Fruit fly (Drosophila melanogaster) whole organism, embryonic: ENCODE data around the gene CG14958.

Source experiments
- ATbp ChIP-seq: fragments of 200-800 bp; sonication (Bioruptor generic); optimal IDR thresholded peaks from 2 replicates; lab custom pipeline; 2017; ENCODE audit warnings: missing biosample characterization, mild to moderate bottlenecking, missing genetic modification characterization, missing genetic modification reagents
- Asciz ChIP-seq: fragments of 200-800 bp; sonication (Bioruptor generic); optimal IDR thresholded peaks from 2 replicates; lab custom pipeline; 2017; ENCODE audit warnings: missing biosample characterization, mild to moderate bottlenecking, missing genetic modification characterization, missing genetic modification reagents
- CG10274 ChIP-seq: fragments of 200-800 bp; sonication (Bioruptor generic); optimal IDR thresholded peaks from 3 replicates; lab custom pipeline; 2017; ENCODE audit warnings: missing biosample characterization, mild to moderate bottlenecking, missing genetic modification characterization
- CG11723 ChIP-seq: fragments of 200-800 bp; sonication (Bioruptor generic); optimal IDR thresholded peaks from 2 replicates; lab custom pipeline; 2017; ENCODE audit warnings: missing biosample characterization, mild to moderate bottlenecking, missing genetic modification characterization
- CG13123 ChIP-seq: fragments of 200-800 bp; sonication (Bioruptor generic); optimal IDR thresholded peaks from 2 replicates; lab custom pipeline; 2016; ENCODE audit warnings: missing biosample characterization, missing genetic modification characterization
- CG13624 ChIP-seq: fragments of 200-800 bp; sonication (Bioruptor generic); optimal IDR thresholded peaks from 2 replicates; lab custom pipeline; 2016; ENCODE audit warnings: missing biosample characterization, missing genetic modification characterization
- CG14667 ChIP-seq: fragments of 200-800 bp; sonication (Bioruptor generic); IDR thresholded peaks from 2 replicates; pipeline ENCODE4 v1.3.6; 2022; ENCODE audit warnings: missing biosample characterization, missing genetic modification characterization
- CG14710 ChIP-seq: fragments of 200-800 bp; sonication (Bioruptor generic); optimal IDR thresholded peaks from 3 replicates; lab custom pipeline; 2019; ENCODE audit warnings: missing biosample characterization, mild to moderate bottlenecking, missing genetic modification characterization, moderate library complexity
- CG1603 ChIP-seq: fragments of 200-800 bp; sonication (Bioruptor generic); optimal IDR thresholded peaks from 2 replicates; lab custom pipeline; 2019; ENCODE audit warnings: missing biosample characterization, mild to moderate bottlenecking, missing genetic modification characterization, moderate library complexity
- CG2889 ChIP-seq: fragments of 200-800 bp; sonication (Bioruptor generic); IDR thresholded peaks from 3 replicates; pipeline ENCODE4 v1.3.6; 2022; ENCODE audit warnings: missing biosample characterization, missing genetic modification characterization
- CG3726 ChIP-seq: fragments of 200-800 bp; sonication (Bioruptor generic); IDR thresholded peaks from 3 replicates; pipeline ENCODE4, ENCODE4 v1.3.6; 2022; ENCODE audit warnings: missing biosample characterization, missing genetic modification characterization
- CG42726 ChIP-seq: fragments of 200-800 bp; sonication (Bioruptor generic); IDR thresholded peaks from 2 replicates; pipeline ENCODE4 v1.3.6; 2022; ENCODE audit warnings: missing biosample characterization, missing genetic modification characterization; ENCODE audit not compliant: partially characterized antibody
- CG4617 ChIP-seq: fragments of 200-800 bp; sonication (Bioruptor generic); optimal IDR thresholded peaks from 3 replicates; lab custom pipeline; 2016; ENCODE audit warnings: missing biosample characterization, missing genetic modification characterization, borderline replicate concordance
- CG5245 ChIP-seq: fragments of 200-800 bp; sonication (Bioruptor generic); optimal IDR thresholded peaks from 3 replicates; lab custom pipeline; 2016; ENCODE audit warnings: missing biosample characterization, missing genetic modification characterization
- CG8944 ChIP-seq: fragments of 200-800 bp; sonication (Bioruptor generic); optimal IDR thresholded peaks from 3 replicates; lab custom pipeline; 2016; ENCODE audit warnings: missing biosample characterization, missing genetic modification characterization
- CG9437 ChIP-seq: fragments of 200-800 bp; sonication (Bioruptor generic); optimal IDR thresholded peaks from 2 replicates; lab custom pipeline; 2018; ENCODE audit warnings: missing biosample characterization, mild to moderate bottlenecking, missing genetic modification characterization
- Chrac-16 ChIP-seq: fragments of 200-800 bp; sonication (Bioruptor generic); optimal IDR thresholded peaks from 3 replicates; lab custom pipeline; 2016; ENCODE audit warnings: missing biosample characterization, missing genetic modification characterization
- D ChIP-seq, 2 experiments: fragments of 200-800 bp in 1 of 2; fragments of >200 bp in 1 of 2; sonication (Bioruptor generic) in 1 of 2; optimal IDR thresholded peaks; 2 replicates in 1 of 2; 3 replicates in 1 of 2; lab custom pipeline; 2017; ENCODE audit warnings: mild to moderate bottlenecking in 1 of 2, missing biosample characterization in 1 of 2, missing genetic modification characterization in 1 of 2, missing genetic modification reagents in 1 of 2
- Doc2 ChIP-seq: fragments of 200-800 bp; sonication (Bioruptor generic); IDR thresholded peaks from 2 replicates; pipeline ENCODE4 v1.3.6; 2022; ENCODE audit warnings: missing biosample characterization, missing genetic modification characterization
- E2f2 ChIP-seq: fragments of 200-800 bp; sonication (Bioruptor generic); IDR thresholded peaks from 2 replicates; pipeline ENCODE4 v1.3.6; 2022; ENCODE audit warnings: missing biosample characterization, missing genetic modification characterization
- Gug ChIP-seq: fragments of 200-800 bp; sonication (Bioruptor generic); IDR thresholded peaks from 4 replicates; pipeline ENCODE4 v1.3.6; 2022; ENCODE audit warnings: missing biosample characterization, missing genetic modification characterization
- H15 ChIP-seq: fragments of 200-800 bp; sonication (Bioruptor generic); IDR thresholded peaks from 3 replicates; pipeline ENCODE4 v1.3.6; 2022; ENCODE audit warnings: missing biosample characterization, missing genetic modification characterization
- HLH3B ChIP-seq: fragments of 200-800 bp; sonication (Bioruptor generic); IDR thresholded peaks from 2 replicates; pipeline ENCODE4 v1.3.6; 2022; ENCODE audit warnings: missing biosample characterization, missing genetic modification characterization
- Hey ChIP-seq: fragments of 200-800 bp; sonication (Bioruptor generic); optimal IDR thresholded peaks from 3 replicates; lab custom pipeline; 2018; ENCODE audit warnings: missing biosample characterization, mild to moderate bottlenecking, missing genetic modification characterization
- HmgZ ChIP-seq: fragments of 200-800 bp; sonication (Bioruptor generic); optimal IDR thresholded peaks from 2 replicates; lab custom pipeline; 2018; ENCODE audit warnings: missing biosample characterization, mild to moderate bottlenecking, missing genetic modification characterization
- Hmr ChIP-seq: fragments of 200-800 bp; sonication (Bioruptor generic); optimal IDR thresholded peaks from 3 replicates; lab custom pipeline; 2017; ENCODE audit warnings: mild to moderate bottlenecking, missing biosample characterization, missing genetic modification reagents, missing genetic modification characterization
- Hr3 ChIP-seq: fragments of 200-800 bp; sonication (Bioruptor generic); optimal IDR thresholded peaks from 3 replicates; lab custom pipeline; 2016; ENCODE audit warnings: missing biosample characterization, missing genetic modification characterization
- Lhr ChIP-seq: fragments of 200-800 bp; sonication (Bioruptor generic); optimal IDR thresholded peaks from 3 replicates; lab custom pipeline; 2017; ENCODE audit warnings: mild to moderate bottlenecking, missing biosample characterization, missing genetic modification reagents, missing genetic modification characterization
- Med ChIP-seq: fragments of 200-800 bp; sonication (Bioruptor generic); peaks from one replicate; lab custom pipeline; 2016; ENCODE audit warnings: missing biosample characterization, missing genetic modification characterization, mild to moderate bottlenecking, inconsistent platforms, moderate library complexity
- Neu2 ChIP-seq: fragments of 200-800 bp; sonication (Bioruptor generic); optimal IDR thresholded peaks from 3 replicates; lab custom pipeline; 2016; ENCODE audit warnings: missing biosample characterization, missing genetic modification characterization, borderline replicate concordance
- Rx ChIP-seq: fragments of 200-800 bp; sonication (Bioruptor generic); IDR thresholded peaks from 2 replicates; pipeline ENCODE4 v1.3.6; 2022; ENCODE audit warnings: missing biosample characterization, missing genetic modification characterization
- Sry-β ChIP-seq: fragments of 200-800 bp; sonication (Bioruptor generic); optimal IDR thresholded peaks from 2 replicates; lab custom pipeline; 2018; ENCODE audit warnings: missing biosample characterization, mild to moderate bottlenecking, missing genetic modification characterization, moderate library complexity
- Vsx1 ChIP-seq: fragments of 200-800 bp; sonication (Bioruptor generic); optimal IDR thresholded peaks from 2 replicates; lab custom pipeline; 2017; ENCODE audit warnings: missing biosample characterization, mild to moderate bottlenecking, missing genetic modification characterization, missing genetic modification reagents
- cas ChIP-seq: fragments of 200-800 bp; sonication (Bioruptor generic); IDR thresholded peaks from 2 replicates; pipeline ENCODE4 v1.3.6; 2022; ENCODE audit warnings: missing biosample characterization, missing genetic modification characterization
- chn ChIP-seq: fragments of 200-800 bp; sonication (Bioruptor generic); optimal IDR thresholded peaks from 2 replicates; lab custom pipeline; 2016; ENCODE audit warnings: missing biosample characterization, missing genetic modification characterization
- ci ChIP-seq: fragments of 200-800 bp; sonication (Bioruptor generic); IDR thresholded peaks from 3 replicates; pipeline ENCODE4 v1.3.6; 2022; ENCODE audit warnings: missing biosample characterization, missing genetic modification characterization
- croc ChIP-seq: fragments of 200-800 bp; sonication (Bioruptor generic); conservative IDR thresholded peaks from 3 replicates; pipeline ENCODE4 v1.3.6; 2022; ENCODE audit warnings: missing biosample characterization, missing genetic modification characterization
- dimm ChIP-seq: fragments of 200-800 bp; sonication (Bioruptor generic); IDR thresholded peaks from 2 replicates; pipeline ENCODE4 v1.3.6; 2022; ENCODE audit warnings: missing biosample characterization, missing genetic modification characterization
- dmrt11E ChIP-seq: fragments of 200-800 bp; sonication (Bioruptor generic); optimal IDR thresholded peaks from 3 replicates; lab custom pipeline; 2018; ENCODE audit warnings: missing biosample characterization, mild to moderate bottlenecking, missing genetic modification characterization, moderate library complexity
- emc ChIP-seq: fragments of 200-800 bp; sonication (Bioruptor generic); optimal IDR thresholded peaks from 2 replicates; lab custom pipeline; 2016; ENCODE audit warnings: missing biosample characterization, missing genetic modification characterization
- fd102C ChIP-seq: fragments of 200-800 bp; sonication (Bioruptor generic); optimal IDR thresholded peaks from 2 replicates; lab custom pipeline; 2018; ENCODE audit warnings: missing biosample characterization, mild to moderate bottlenecking, missing genetic modification characterization, moderate library complexity
- hb ChIP-seq: fragments of 200-800 bp; sonication (Bioruptor generic); IDR thresholded peaks from 3 replicates; pipeline ENCODE4 v1.3.6; 2022; ENCODE audit warnings: missing biosample characterization, missing genetic modification characterization; ENCODE audit not compliant: partially characterized antibody
- jumu ChIP-seq: fragments of 200-800 bp; sonication (Bioruptor generic); optimal IDR thresholded peaks from 3 replicates; lab custom pipeline; 2016; ENCODE audit warnings: missing biosample characterization, missing genetic modification characterization
- nmo ChIP-seq: fragments of 200-800 bp; sonication (Bioruptor generic); optimal IDR thresholded peaks from 2 replicates; lab custom pipeline; 2018; ENCODE audit warnings: missing biosample characterization, mild to moderate bottlenecking, missing genetic modification characterization, moderate library complexity
- nom ChIP-seq: fragments of 200-800 bp; sonication (Bioruptor generic); optimal IDR thresholded peaks from 2 replicates; lab custom pipeline; 2017; ENCODE audit warnings: missing biosample characterization, missing genetic modification characterization, mild to moderate bottlenecking, moderate library complexity, missing genetic modification reagents
- prd ChIP-seq, 3 experiments: fragments of >200 bp in 2 of 3; fragments of 200-800 bp in 1 of 3; sonication (Bioruptor generic) in 1 of 3; optimal IDR thresholded peaks in 2 of 3; IDR thresholded peaks in 1 of 3; 2 replicates in 2 of 3; 3 replicates in 1 of 3; pipeline versions ENCODE4 v1.3.6 to Lab custom; 2017 to 2022; ENCODE audit warnings: missing biosample characterization in 1 of 3, missing genetic modification characterization in 1 of 3
- scrt ChIP-seq: fragments of 200-800 bp; sonication (Bioruptor generic); optimal IDR thresholded peaks from 2 replicates; lab custom pipeline; 2018; ENCODE audit warnings: missing biosample characterization, mild to moderate bottlenecking, missing genetic modification characterization, moderate library complexity
- shn ChIP-seq: fragments of 200-800 bp; sonication (Bioruptor generic); optimal IDR thresholded peaks from 3 replicates; lab custom pipeline; 2016; ENCODE audit warnings: missing biosample characterization, missing genetic modification characterization
- tgo ChIP-seq: fragments of 200-800 bp; sonication (Bioruptor generic); IDR thresholded peaks from 3 replicates; pipeline ENCODE4 v1.3.6; 2022; ENCODE audit warnings: missing biosample characterization, missing genetic modification characterization

Gene CG14958

DNA sequence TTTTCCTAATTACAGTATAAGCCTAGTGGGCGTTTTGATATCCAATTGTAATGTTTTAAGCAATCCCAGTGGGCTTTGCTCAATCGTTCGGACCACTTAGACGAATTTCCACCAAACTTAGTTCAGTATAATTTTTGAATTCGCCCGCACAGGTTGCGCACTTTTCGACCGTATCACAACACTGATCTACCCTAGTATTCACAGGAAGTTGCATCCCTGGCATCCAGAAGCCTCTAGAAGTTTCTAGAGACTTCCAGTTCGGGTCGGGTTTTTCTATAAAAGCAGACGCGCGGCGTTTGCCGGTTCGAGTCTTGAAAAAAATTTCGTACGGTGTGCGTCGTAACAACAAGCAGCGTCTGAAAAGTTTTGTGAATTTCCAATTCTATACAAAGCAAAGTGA lies 3.1 kb downstream of the CG14958 start, which contains the start of gene Hsp83 (continued):
- TF ChIP-seq tgo (GFP tag; lab: Robert Waterston, UW): peak; percentile 85
- TF ChIP-seq HLH3B (GFP tag; lab: Robert Waterston, UW): peak; percentile 90
- peak; percentile 90 for TF ChIP-seq emc
- TF ChIP-seq CG4617: peak; percentile 58
- peak; percentile 83 for TF ChIP-seq CG14710
- TF ChIP-seq shn (GFP tag; lab: Kevin White, UChicago): peak; percentile 95
- TF ChIP-seq Hey (tag; lab: Kevin White, UChicago): peak; percentile 96
- TF ChIP-seq croc (GFP tag; lab: Robert Waterston, UW): peak; percentile 46
- TF ChIP-seq CG1603: peak; percentile 95
- peak; percentile 59 for TF ChIP-seq Neu2 (GFP tag; lab: Kevin White, UChicago)
- TF ChIP-seq nmo (GFP tag; lab: Kevin White, UChicago): peak; percentile 79
- TF ChIP-seq Gug (GFP tag; lab: Robert Waterston, UW): peak; percentile 55; the same call in 2 of the 4 replicates
- TF ChIP-seq CG42726 (GFP tag; lab: Robert Waterston, UW): peak; percentile 38; the same call in 1 of the 2 replicates
- peak; percentile 31; the same call in 1 of the 2 replicates for TF ChIP-seq CG14667 (GFP tag; lab: Robert Waterston, UW)
- peak; percentile 90 for TF ChIP-seq CG3726 (GFP tag; lab: Robert Waterston, UW)
- TF ChIP-seq E2f2: peak; percentile 97
- peak; percentile 81 for TF ChIP-seq dmrt11E (tag; lab: Kevin White, UChicago)
- TF ChIP-seq Rx (GFP tag; lab: Robert Waterston, UW): peak; percentile 91
- TF ChIP-seq HmgZ: peak; percentile 97
- peak; percentile 100 for TF ChIP-seq Med (GFP tag; lab: Kevin White, UChicago)
- peak; percentile 98 for TF ChIP-seq scrt (GFP tag; lab: Kevin White, UChicago)
- TF ChIP-seq hb: no peak
- TF ChIP-seq Doc2 (GFP tag; lab: Robert Waterston, UW): 0 out of 2 replicates have a peak, but pooled peaks have one; percentile 33
- peak; percentile 97 for TF ChIP-seq ATbp (GFP tag; lab: Kevin White, UChicago)
- TF ChIP-seq fd102C (GFP tag; lab: Kevin White, UChicago): peak; percentile 86
- TF ChIP-seq Lhr (GFP tag; lab: Kevin White, UChicago): peak; percentile 91
- peak; percentile 73 for TF ChIP-seq Sry-β (GFP tag; lab: Kevin White, UChicago)
- TF ChIP-seq CG10274: peak; percentile 93
- TF ChIP-seq CG11723 (GFP tag; lab: Kevin White, UChicago): peak; percentile 98
- peak; percentile 91 for TF ChIP-seq CG5245 (GFP tag; lab: Kevin White, UChicago)
- TF ChIP-seq prd (optimal IDR thresholded peaks at IDR 0.05; lab: Kevin White, UChicago): no peak
- peak; percentile 71 for TF ChIP-seq prd (GFP tag; IDR thresholded peaks at IDR 0.05; lab: Robert Waterston, UW)
- peak; percentile 99 for TF ChIP-seq ci
- peak; percentile 97 for TF ChIP-seq Vsx1 (GFP tag; lab: Kevin White, UChicago)
- TF ChIP-seq CG13123 (GFP tag; lab: Kevin White, UChicago): peak; percentile 77
- TF ChIP-seq Chrac-16: peak; percentile 79
- TF ChIP-seq dimm (GFP tag; lab: Robert Waterston, UW): peak; percentile 75
- peak; percentile 92 for TF ChIP-seq H15
- TF ChIP-seq Asciz: peak; percentile 97
- TF ChIP-seq nom (GFP tag; lab: Kevin White, UChicago): peak; percentile 99
- peak; percentile 91 for TF ChIP-seq CG9437 (GFP tag; lab: Kevin White, UChicago)
- TF ChIP-seq D (optimal IDR thresholded peaks at IDR 0.05; lab: Kevin White, UChicago): no peak
- TF ChIP-seq D (GFP tag; optimal IDR thresholded peaks at IDR 0.05; lab: Kevin White, UChicago): peak; percentile 95
- peak; percentile 99 for TF ChIP-seq Hmr (GFP tag; lab: Kevin White, UChicago)
- peak; percentile 94 for TF ChIP-seq CG13624 (GFP tag; lab: Kevin White, UChicago)
- peak; percentile 79 for TF ChIP-seq chn
- peak; percentile 88 for TF ChIP-seq jumu (GFP tag; lab: Kevin White, UChicago)
- peak; percentile 81; the same call in 1 of the 2 replicates for TF ChIP-seq cas (GFP tag; lab: Robert Waterston, UW)
- peak; percentile 69 for TF ChIP-seq CG8944 (GFP tag; lab: Kevin White, UChicago)
- TF ChIP-seq Hr3: peak; percentile 73
- peak; percentile 81 for TF ChIP-seq CG2889 (GFP tag; lab: Robert Waterston, UW)
